Worm (Caenorhabditis elegans): ENCODE measurements around the gene sre-34.

Gene sre-34

DNA sequence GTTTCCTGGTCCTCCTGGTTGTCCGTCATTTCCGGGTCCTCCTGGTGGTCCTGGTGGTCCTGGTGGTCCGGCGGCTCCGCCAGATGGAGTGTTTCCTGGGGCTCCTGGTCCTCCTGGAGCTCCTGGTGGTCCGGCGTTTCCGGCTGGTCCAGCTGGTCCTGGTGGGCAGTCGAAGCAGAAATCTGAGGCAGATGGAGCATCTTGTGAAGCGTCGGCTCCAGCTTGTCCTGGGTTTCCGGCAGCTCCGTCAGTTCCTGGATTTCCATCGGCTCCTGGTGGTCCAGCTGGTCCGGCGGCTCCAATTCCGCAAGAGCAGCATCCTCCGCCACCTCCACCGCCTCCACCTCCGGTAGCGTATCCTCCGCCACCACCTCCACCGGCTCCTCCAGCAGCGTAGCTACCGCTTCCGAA is 44.1 kb downstream of the sre-34 start:
- TF ChIP-seq egrh-3 (GFP tag; IDR thresholded peaks at IDR 0.05) (peak; percentile 97), sptf-2 (GFP tag; optimal IDR thresholded peaks at IDR 0.05) (no peak), hrde-1 (tag; optimal IDR thresholded peaks at IDR 0.05; ENCODE audit: borderline replicate concordance) (no peak), B0019.2 (GFP tag; conservative IDR thresholded peaks at IDR 0.05) (no peak), let-526 (GFP tag; IDR thresholded peaks at IDR 0.05) (no peak), hlh-26 (GFP tag; conservative IDR thresholded peaks at IDR 0.05) (no peak), ama-1 (optimal IDR thresholded peaks at IDR 0.05) (no peak), ama-1 (GFP tag; optimal IDR thresholded peaks at IDR 0.05) (no peak), ztf-6 (GFP tag; IDR thresholded peaks at IDR 0.05) (no peak), F37B4.10 (GFP tag; IDR thresholded peaks at IDR 0.05) (0 out of 2 replicates have a peak, but pooled peaks have one; percentile 71), F55B11.4 (tag; optimal IDR thresholded peaks at IDR 0.05; ENCODE audit: borderline replicate concordance, insufficient read depth) (no peak), unc-130 (GFP tag; optimal IDR thresholded peaks at IDR 0.05) (no peak), tbp1 (GFP tag; optimal IDR thresholded peaks at IDR 0.05) (no peak), cebp-2 (GFP tag; IDR thresholded peaks at IDR 0.05) (0 out of 2 replicates have a peak, but pooled peaks have one; percentile 4), xnd-1 (tag; optimal IDR thresholded peaks at IDR 0.05) (no peak), mxl-1 (tag; optimal IDR thresholded peaks at IDR 0.05) (no peak), ceh-91 (GFP tag; IDR thresholded peaks at IDR 0.05) (no peak), ztf-26 (tag; optimal IDR thresholded peaks at IDR 0.05) (no peak), zfh-2 (GFP tag; conservative IDR thresholded peaks at IDR 0.05) (peak; percentile 74), lin-40 (tag; optimal IDR thresholded peaks at IDR 0.05) (no peak), sdz-38 (tag; optimal IDR thresholded peaks at IDR 0.05) (no peak)

DNA sequence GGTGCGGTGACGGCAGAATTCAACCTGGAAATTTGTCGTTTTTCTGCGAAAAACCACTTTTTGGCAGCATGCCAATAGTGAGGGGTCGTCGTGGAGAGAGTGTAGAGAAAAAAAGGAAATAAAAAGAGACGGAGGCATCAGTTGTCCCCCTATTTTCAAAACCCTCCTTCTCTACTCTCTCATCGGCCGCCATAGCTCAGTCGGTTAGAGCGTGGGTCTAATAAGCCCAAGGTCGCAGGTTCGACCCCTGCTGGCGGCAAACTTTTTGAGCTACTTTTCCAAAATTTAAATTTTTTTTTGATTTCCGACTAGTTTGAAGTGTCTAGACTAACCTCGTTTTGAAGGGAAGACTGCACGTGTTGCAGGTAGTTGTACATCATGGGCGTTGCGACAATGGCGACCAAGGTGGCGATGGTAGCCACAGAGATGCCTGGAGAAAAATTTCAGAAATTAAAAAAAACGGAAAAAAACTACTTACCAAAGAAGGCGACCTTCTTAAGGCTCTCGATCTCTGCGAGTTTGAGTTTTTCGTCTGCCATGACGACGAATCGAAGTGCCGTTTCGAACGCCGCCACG is 44.7 kb downstream of the sre-34 start, which contains the start of gene col-85:
col-85 (minus strand) TSS at position 540 of the 576 bp plus-strand sequence.
- TF ChIP-seq dox-1 (GFP tag; IDR thresholded peaks at IDR 0.05) (peak; percentile 95), D2030.7 (GFP tag; IDR thresholded peaks at IDR 0.05) (peak; percentile 83), madf-8 (GFP tag; conservative IDR thresholded peaks at IDR 0.05) (no peak; the same call in 1 of the 2 replicates), ceh-79 (tag; optimal IDR thresholded peaks at IDR 0.05) (peak; percentile 23), nfyb-1 (GFP tag; IDR thresholded peaks at IDR 0.05) (peak; percentile 93), hlh-12 (tag; optimal IDR thresholded peaks at IDR 0.05) (peak; percentile 65), madf-10 (tag; optimal IDR thresholded peaks at IDR 0.05) (peak; percentile 84), dpl-1 (GFP tag; optimal IDR thresholded peaks at IDR 0.05) (peak; percentile 24), bed-2 (GFP tag; IDR thresholded peaks at IDR 0.05) (no peak), ceh-27 (GFP tag; optimal IDR thresholded peaks at IDR 0.05) (peak; percentile 36), zfh-2 (GFP tag; conservative IDR thresholded peaks at IDR 0.05) (peak; percentile 17), somi-1 (GFP tag; optimal IDR thresholded peaks at IDR 0.05) (peak; percentile 79), xnd-1 (tag; optimal IDR thresholded peaks at IDR 0.05) (no peak), T26A5.8 (tag; optimal IDR thresholded peaks at IDR 0.05) (peak; percentile 49), madf-3 (GFP tag; IDR thresholded peaks at IDR 0.05) (peak; percentile 77; the same call in 1 of the 2 replicates), akir-1 (GFP tag; optimal IDR thresholded peaks at IDR 0.05) (no peak), lin-35 (GFP tag; optimal IDR thresholded peaks at IDR 0.05) (peak in 1 of 3 experiments; percentile 78), F57C9.4 (tag; optimal IDR thresholded peaks at IDR 0.05) (no peak), mes-4 (tag; optimal IDR thresholded peaks at IDR 0.05) (peak; percentile 45), aptf-2 (GFP tag; conservative IDR thresholded peaks at IDR 0.05) (0 out of 2 replicates have a peak, but pooled peaks have one; percentile 34), pbrm-1 (GFP tag; IDR thresholded peaks at IDR 0.05) (peak; percentile 92), tbx-9 (tag; optimal IDR thresholded peaks at IDR 0.05; ENCODE audit: borderline replicate concordance) (no peak), K12H6.12 (tag; optimal IDR thresholded peaks at IDR 0.05) (peak; percentile 23), fkh-3 (tag; optimal IDR thresholded peaks at IDR 0.05) (peak; percentile 87), B0019.2 (GFP tag; conservative IDR thresholded peaks at IDR 0.05) (peak; percentile 75), snpc-4 (GFP tag; optimal IDR thresholded peaks at IDR 0.05) (peak; percentile 91), snpc-4 (tag; optimal IDR thresholded peaks at IDR 0.05) (peak; percentile 92 to 97 (median 95)), pha-4 (tag; optimal IDR thresholded peaks at IDR 0.05) (no peak), F10E7.11 (tag; optimal IDR thresholded peaks at IDR 0.05) (peak; percentile 78), lsy-27 (tag; optimal IDR thresholded peaks at IDR 0.05; ENCODE audit: borderline replicate concordance, insufficient read depth) (peak; percentile 29)
